Worm (Caenorhabditis elegans) whole organism, L4/young adult: ENCODE results near the gene Y56A3A.16.

ENCODE experiments used
- W03F9.2 ChIP-seq: fragments of 150-350 bp; optimal IDR thresholded peaks from 2 replicates; lab custom pipeline; 2014; ENCODE audit warnings: missing biosample characterization, missing genetic modification characterization
- him-1 ChIP-seq: sonication (generic microtip); optimal IDR thresholded peaks from 2 replicates; lab custom pipeline; 2016; ENCODE audit warnings: missing genotype, missing genetic modification reagents, missing genetic modification characterization, missing compliant biosample characterization

DNA sequence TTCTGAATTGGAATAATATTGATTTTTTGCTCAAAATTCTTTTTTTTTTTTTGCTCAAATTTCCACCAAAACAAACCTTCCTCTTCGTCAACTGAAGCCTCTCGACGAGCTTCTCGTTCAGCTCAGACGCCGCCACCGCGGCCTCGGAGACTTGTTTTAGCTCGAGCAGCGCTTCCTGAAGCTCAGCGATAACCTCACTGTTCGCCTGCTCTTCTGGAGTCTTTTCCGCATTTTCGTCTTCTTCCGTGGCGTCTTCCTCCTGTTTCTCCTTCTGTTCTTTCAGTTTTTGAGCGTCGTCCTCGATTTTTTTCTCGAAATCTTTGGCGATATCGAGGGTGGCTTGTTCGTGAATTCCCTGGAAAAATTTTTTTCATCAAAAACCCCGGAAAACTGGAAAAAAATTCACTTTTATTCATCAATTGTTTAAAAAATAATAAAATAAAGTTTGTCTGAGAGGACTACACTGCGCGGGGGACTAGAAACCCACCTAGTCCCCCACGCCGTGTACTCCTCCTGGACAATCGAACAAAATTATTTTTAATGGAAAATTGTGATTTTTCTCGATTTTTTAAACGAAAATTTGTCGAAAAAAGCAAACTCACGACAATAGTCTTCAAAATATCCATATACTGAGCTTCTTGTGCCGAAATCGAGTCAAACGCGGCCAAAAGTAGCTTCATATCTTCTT is 32.1 kb upstream of the Y56A3A.16 start:
- peak; percentile 89 for TF ChIP-seq him-1 (tag; lab: Kevin White, UChicago)
- peak; percentile 74 for TF ChIP-seq W03F9.2
